Worm (Caenorhabditis elegans): ENCODE measurements around the gene C35C5.8.

C35C5.8 gene

DNA sequence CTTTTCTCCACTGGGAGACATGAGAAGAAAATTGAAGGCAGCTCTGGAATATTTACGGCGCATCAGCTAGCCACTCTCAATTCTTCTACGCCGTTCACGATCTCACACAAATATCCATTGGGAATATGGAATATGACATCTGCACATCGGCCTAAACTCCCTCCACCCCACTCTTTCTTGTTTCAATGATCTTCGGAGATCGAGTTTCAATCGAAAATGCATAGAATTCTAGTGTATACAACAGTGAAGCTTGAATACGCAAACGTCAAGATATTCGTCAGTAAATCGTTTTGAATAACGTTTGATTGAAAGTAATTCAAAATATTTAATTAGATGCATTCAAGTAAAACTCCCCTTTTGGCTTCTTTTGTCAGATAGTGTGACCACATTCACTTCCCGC is 18.4 kb downstream of the C35C5.8 start:
- TF ChIP-seq elt-1 (tag; optimal IDR thresholded peaks at IDR 0.05; ENCODE audit: borderline replicate concordance, insufficient read depth) (no peak), unc-62 (GFP tag; optimal IDR thresholded peaks at IDR 0.05) (no peak), elt-3 (tag; optimal IDR thresholded peaks at IDR 0.05) (no peak), lsy-2 (tag; optimal IDR thresholded peaks at IDR 0.05) (no peak), hlh-1 (tag; optimal IDR thresholded peaks at IDR 0.05) (no peak)

DNA sequence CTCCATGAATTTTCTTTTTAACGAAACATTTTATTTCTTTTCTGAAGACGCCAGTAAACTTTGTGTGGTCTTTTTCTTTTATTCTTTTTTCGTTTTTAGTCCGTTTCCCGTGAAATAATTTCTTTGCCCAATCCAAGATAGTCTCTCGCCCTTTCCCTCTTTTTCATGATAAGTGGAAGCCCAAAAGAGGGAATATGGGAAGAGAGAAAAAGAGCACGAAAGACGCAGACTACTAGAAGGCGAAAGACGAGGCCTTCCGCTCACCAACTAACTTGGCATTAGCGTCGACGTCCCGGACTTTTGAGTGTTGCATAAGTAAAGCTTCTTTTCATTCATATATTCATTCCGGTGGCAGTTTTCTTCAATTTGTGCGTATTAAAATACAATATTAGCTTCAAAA is 19.5 kb downstream of the C35C5.8 start:
- peak; percentile 80 for TF ChIP-seq ces-1 (GFP tag; optimal IDR thresholded peaks at IDR 0.05)
- TF ChIP-seq hlh-1 (tag; optimal IDR thresholded peaks at IDR 0.05): no peak

DNA sequence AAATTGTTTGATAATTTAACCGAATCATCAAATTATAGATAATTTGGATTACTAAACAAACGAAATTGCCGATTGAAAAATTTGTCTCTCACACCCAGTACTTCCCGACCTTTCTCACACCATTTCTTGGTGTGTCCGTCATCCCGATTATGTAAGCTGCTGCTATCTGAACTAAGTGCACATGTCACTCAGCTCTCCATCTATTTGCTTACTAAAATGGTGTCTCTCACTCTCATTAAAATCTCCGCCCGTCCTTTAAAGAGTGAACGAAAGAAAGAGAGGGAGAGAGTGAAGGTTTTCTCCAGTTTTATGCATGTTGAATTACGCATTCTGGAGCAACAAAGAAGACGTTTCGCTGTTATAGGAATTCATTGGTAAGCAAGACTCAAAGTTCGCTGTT is 21.1 kb downstream of the C35C5.8 start:
- peak; percentile 69 for TF ChIP-seq ces-1 (GFP tag; optimal IDR thresholded peaks at IDR 0.05)
- no peak for TF ChIP-seq flh-1 (GFP tag; optimal IDR thresholded peaks at IDR 0.05)

DNA sequence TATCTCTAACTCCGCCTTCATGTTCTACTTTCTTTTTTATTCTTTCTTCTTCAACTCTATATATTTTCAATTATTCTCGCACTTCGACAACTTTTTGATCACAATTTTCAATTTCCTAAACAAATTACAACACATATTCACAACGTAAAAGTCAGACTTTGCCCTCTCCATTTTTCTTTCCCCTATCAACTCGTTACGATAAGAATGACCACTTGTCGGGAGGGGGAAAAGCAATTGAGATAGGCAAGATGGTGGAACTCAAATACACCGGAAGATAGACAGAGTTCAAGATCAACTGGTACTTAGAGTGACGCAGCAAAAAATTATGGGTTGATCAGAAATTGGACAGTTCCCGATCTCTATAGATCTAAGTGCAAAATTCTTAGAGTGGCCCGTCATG is 21.7 kb downstream of the C35C5.8 start:
- TF ChIP-seq tbx-8 (GFP tag; optimal IDR thresholded peaks at IDR 0.05): no peak
- TF ChIP-seq mab-5 (tag; optimal IDR thresholded peaks at IDR 0.05): no peak
- TF ChIP-seq nhr-28 (tag; optimal IDR thresholded peaks at IDR 0.05): no peak
- no peak for TF ChIP-seq pha-4 (tag; optimal IDR thresholded peaks at IDR 0.05)
- no peak for TF ChIP-seq nhr-237 (tag; optimal IDR thresholded peaks at IDR 0.05)
- TF ChIP-seq unc-62 (GFP tag; optimal IDR thresholded peaks at IDR 0.05): no peak
- TF ChIP-seq sptf-1 (tag; optimal IDR thresholded peaks at IDR 0.05): no peak

DNA sequence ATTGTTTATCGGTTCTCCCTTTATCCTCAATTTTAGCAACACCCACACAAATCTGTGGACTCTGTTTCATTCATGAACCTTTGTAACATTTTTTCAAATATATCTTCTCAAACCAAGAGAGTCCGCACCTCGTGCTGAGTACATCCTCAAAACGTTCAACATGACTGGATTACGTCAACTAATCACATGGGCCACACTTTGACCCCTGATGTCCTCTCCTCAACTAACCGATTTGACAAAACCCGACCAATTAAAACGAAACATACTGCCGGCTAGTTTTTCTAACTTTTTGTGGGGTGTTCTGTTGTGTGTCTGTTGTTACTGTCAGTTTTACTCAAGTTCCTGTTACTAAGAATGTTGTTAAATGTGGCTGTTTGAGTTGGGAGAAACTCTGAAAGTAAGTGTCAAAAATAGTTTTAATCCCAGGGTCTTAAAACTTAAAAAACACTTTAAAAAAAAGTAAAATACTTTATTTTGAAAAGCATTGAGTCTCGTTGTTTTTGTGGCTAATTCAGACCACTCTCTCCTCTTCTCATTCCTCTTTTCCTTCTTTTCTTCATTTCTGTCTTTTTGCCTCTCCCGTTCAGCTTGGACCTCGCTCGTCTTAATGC is 22.2 kb downstream of the C35C5.8 start:
- no peak for TF ChIP-seq bed-3 (GFP tag; optimal IDR thresholded peaks at IDR 0.05)
- TF ChIP-seq blmp-1 (tag; optimal IDR thresholded peaks at IDR 0.05): no peak
- no peak for TF ChIP-seq cnd-1 (tag; optimal IDR thresholded peaks at IDR 0.05)

DNA sequence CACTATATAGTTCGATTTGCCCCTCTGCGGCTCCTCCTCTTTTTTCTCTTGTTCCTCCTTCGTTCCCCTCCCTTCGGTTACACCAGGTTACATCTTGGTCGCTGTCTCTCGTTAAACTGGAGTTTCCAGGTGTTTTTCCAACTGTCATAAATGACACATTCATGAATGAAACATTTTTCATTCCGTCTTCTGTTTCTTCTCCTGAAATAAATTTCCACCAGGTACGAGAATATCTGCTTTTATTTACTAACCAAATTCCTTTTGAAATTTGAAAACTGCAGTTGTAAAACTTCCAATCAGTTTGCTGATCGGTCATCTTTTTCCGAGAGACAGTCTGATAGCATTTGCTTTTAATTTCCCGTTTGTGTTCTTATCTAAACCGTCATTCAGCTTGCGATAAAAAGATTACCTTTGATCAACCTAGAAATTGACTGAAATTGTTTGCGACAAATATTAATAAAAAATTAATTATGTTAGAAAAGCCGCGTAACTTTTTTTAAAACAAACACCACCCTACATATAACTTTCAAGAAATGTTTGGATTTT is 22.9 kb downstream of the C35C5.8 start, which contains the start of gene C35C5.10:
TSS of gene C35C5.10 (plus strand) at position 51 of the 546 bp plus-strand sequence.
- TF ChIP-seq ces-1 (GFP tag; optimal IDR thresholded peaks at IDR 0.05) (no peak), lin-13 (tag; optimal IDR thresholded peaks at IDR 0.05) (no peak), flh-1 (GFP tag; optimal IDR thresholded peaks at IDR 0.05) (no peak), cnd-1 (tag; optimal IDR thresholded peaks at IDR 0.05) (no peak), nhr-12 (tag; optimal IDR thresholded peaks at IDR 0.05) (no peak), mep-1 (tag; optimal IDR thresholded peaks at IDR 0.05) (no peak), mls-2 (tag; optimal IDR thresholded peaks at IDR 0.05) (no peak), ceh-43 (GFP tag; optimal IDR thresholded peaks at IDR 0.05) (no peak)

DNA sequence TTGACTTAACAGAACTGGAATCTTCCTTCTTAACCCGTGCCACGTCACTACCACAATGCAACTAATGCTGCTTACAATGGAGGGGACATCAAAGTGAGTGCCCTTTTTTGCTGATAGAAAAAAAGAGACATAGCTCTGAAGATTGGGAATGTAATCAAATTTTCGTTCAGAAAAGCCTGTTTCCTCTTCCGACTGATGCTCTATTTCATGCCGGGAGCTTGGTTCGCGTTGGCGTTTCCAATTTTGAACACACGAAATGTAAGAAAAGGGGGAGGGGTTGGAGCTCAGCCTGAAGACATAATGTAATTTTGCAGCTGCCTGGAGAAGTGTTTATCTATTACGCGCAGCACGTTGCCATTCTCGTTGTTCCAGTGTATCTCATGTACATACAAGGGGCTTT is 24.8 kb downstream of the C35C5.8 start:
- TF ChIP-seq lsy-2 (tag; optimal IDR thresholded peaks at IDR 0.05): no peak
- TF ChIP-seq ces-1 (GFP tag; optimal IDR thresholded peaks at IDR 0.05): peak; percentile 89
- no peak for TF ChIP-seq pha-4 (tag; optimal IDR thresholded peaks at IDR 0.05)
- TF ChIP-seq mab-5 (tag; optimal IDR thresholded peaks at IDR 0.05): no peak
- no peak for TF ChIP-seq sem-2 (GFP tag; optimal IDR thresholded peaks at IDR 0.05)

ce11 chrX:11560076-11560475 is 26.7 kb downstream of the C35C5.8 start:
- no peak for TF ChIP-seq nhr-76 (tag; optimal IDR thresholded peaks at IDR 0.05)
- TF ChIP-seq hlh-1 (tag; optimal IDR thresholded peaks at IDR 0.05): peak; percentile 72
- TF ChIP-seq unc-120 (tag; optimal IDR thresholded peaks at IDR 0.05; ENCODE audit: poor library complexity, severe bottlenecking): peak; percentile 64
- peak; percentile 61 for TF ChIP-seq unc-62 (GFP tag; optimal IDR thresholded peaks at IDR 0.05)
- TF ChIP-seq bed-3 (GFP tag; optimal IDR thresholded peaks at IDR 0.05): no peak

Measured in whole organism, mixed stage, embryonic.